Worm (Caenorhabditis elegans): Measurements from ENCODE around the gene grl-4.

ce11 chrIV:7342144-7342543, 31.6 kb upstream of the grl-4 start:
- no peak for TF ChIP-seq sptf-1 (tag; optimal IDR thresholded peaks at IDR 0.05)
- TF ChIP-seq nhr-237 (tag; optimal IDR thresholded peaks at IDR 0.05) = no peak
- no peak for TF ChIP-seq lsy-2 (tag; optimal IDR thresholded peaks at IDR 0.05)
- no peak for TF ChIP-seq drap-1 (GFP tag; optimal IDR thresholded peaks at IDR 0.05)
- TF ChIP-seq unc-62 (GFP tag; optimal IDR thresholded peaks at IDR 0.05) = no peak
- no peak for TF ChIP-seq unc-39 (tag; optimal IDR thresholded peaks at IDR 0.05)
- no peak for TF ChIP-seq mls-2 (tag; optimal IDR thresholded peaks at IDR 0.05)
- no peak for TF ChIP-seq ces-1 (GFP tag; optimal IDR thresholded peaks at IDR 0.05)
- TF ChIP-seq lin-32 (GFP tag; optimal IDR thresholded peaks at IDR 0.05) = no peak
- TF ChIP-seq mab-5 (tag; optimal IDR thresholded peaks at IDR 0.05) = no peak
- no peak for TF ChIP-seq ztf-11 (tag; optimal IDR thresholded peaks at IDR 0.05)
- no peak for TF ChIP-seq snpc-4 (tag; optimal IDR thresholded peaks at IDR 0.05)

Measured in whole organism, mixed stage, embryonic.